Worm (Caenorhabditis elegans) whole organism, late embryonic: ENCODE data around the gene hil-6.

Experiments
- K02D7.2 ChIP-seq: sonication (generic microtip); optimal IDR thresholded peaks from 2 replicates; lab custom pipeline; 2017; ENCODE audit warnings: mild to moderate bottlenecking, missing genetic modification characterization, missing compliant biosample characterization
- ceh-14 ChIP-seq: sonication (generic microtip); optimal IDR thresholded peaks from 2 replicates; lab custom pipeline; 2016; ENCODE audit warnings: missing genotype, missing genetic modification characterization, missing compliant biosample characterization
- ceh-24 ChIP-seq: sonication (generic microtip); optimal IDR thresholded peaks from 2 replicates; lab custom pipeline; 2016; ENCODE audit warnings: mild to moderate bottlenecking, missing genetic modification characterization, missing compliant biosample characterization
- fkh-10 ChIP-seq: fragments of 150-350 bp; optimal IDR thresholded peaks from 2 replicates; lab custom pipeline; 2014; ENCODE audit warnings: missing biosample characterization, missing genetic modification reagents, missing genetic modification characterization
- nhr-11 ChIP-seq: fragments of 150-350 bp; optimal IDR thresholded peaks from 2 replicates; lab custom pipeline; 2014; ENCODE audit warnings: missing biosample characterization, missing genetic modification characterization
- pag-3 ChIP-seq: sonication (generic microtip); optimal IDR thresholded peaks from 2 replicates; lab custom pipeline; 2016; ENCODE audit warnings: missing compliant biosample characterization, missing genetic modification characterization, borderline replicate concordance
- pqm-1 ChIP-seq: sonication (generic microtip); optimal IDR thresholded peaks from 2 replicates; lab custom pipeline; 2016; ENCODE audit warnings: missing genetic modification characterization, missing compliant biosample characterization
- sdc-2 ChIP-seq: sonication (generic microtip); optimal IDR thresholded peaks from 2 replicates; lab custom pipeline; 2016; ENCODE audit warnings: missing genotype, missing genetic modification characterization, missing compliant biosample characterization

DNA sequence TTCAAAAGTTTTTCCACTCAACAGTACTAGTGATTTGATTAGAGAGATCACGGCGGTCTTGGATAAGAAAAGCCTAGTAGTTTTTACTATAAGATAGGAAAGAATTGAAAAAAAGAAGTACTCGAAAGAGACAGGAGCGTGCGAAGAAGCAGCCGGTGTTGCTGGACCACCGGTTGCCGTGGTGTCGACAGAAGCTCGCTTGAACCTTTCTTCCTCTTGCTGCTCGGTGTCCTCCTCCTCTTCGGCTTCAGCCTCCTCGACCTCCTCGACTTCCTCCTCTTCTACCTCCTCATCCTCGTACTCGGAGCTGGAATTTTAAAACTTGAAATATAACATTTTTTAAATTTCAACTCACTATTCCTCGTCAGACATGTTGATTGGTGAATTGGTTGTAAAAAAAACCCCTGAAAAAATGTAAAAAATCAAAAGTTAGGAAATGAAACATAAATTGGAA is 38.8 kb downstream of the hil-6 start, which contains the start of gene tnt-4:
- TF ChIP-seq nhr-11 (no peak), pag-3 (no peak), ceh-24 (no peak), fkh-10 (GFP tag; lab: Kevin White, UChicago) (no peak), pqm-1 (tag; lab: Kevin White, UChicago) (no peak), K02D7.2 (tag; lab: Kevin White, UChicago) (no peak), ceh-14 (tag; lab: Kevin White, UChicago) (no peak), sdc-2 (tag; lab: Kevin White, UChicago) (no peak)
